Worm (Caenorhabditis elegans): ENCODE results near the gene sre-3.

ce11 chrII:7343668-7344067 is 41.9 kb upstream of the sre-3 start:
- TF ChIP-seq snpc-4 (tag; optimal IDR thresholded peaks at IDR 0.05), result no peak
- TF ChIP-seq skn-1 (tag; optimal IDR thresholded peaks at IDR 0.05), result no peak
- TF ChIP-seq nhr-237 (tag; optimal IDR thresholded peaks at IDR 0.05), result no peak
- TF ChIP-seq lsy-2 (tag; optimal IDR thresholded peaks at IDR 0.05), result no peak
- no peak for TF ChIP-seq aly-2 (tag; optimal IDR thresholded peaks at IDR 0.05)

Data from whole organism, L1 larva.